Worm (Caenorhabditis elegans) whole organism, L4/young adult: ENCODE results near the gene pqn-87.

Source experiments
- W03F9.2 ChIP-seq: fragments of 150-350 bp; optimal IDR thresholded peaks from 2 replicates; lab custom pipeline; 2014; ENCODE audit warnings: missing biosample characterization, missing genetic modification characterization
- dao-5 ChIP-seq: sonication (generic microtip); optimal IDR thresholded peaks from 2 replicates; lab custom pipeline; 2016; ENCODE audit warnings: missing genotype, missing genetic modification characterization, moderate library complexity, missing compliant biosample characterization

DNA sequence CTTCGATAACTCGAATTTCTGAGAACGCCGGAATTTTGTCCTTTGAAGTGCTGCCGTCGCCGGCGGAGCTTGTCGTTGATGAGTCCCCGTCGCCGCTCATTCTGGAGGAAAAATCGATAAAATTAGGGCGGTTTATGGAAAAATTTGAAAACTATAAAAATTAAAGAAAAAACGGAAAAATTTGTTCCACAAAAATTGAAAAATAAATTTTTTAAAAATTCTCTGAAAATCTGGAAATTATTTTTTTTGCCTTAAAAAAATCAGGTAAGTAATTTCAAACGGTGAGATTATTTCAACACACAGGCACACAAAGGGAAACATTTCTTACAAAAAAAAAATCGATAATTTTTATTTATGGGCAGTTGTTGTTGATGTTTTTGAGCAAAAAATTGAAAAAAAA, 31.6 kb upstream of the pqn-87 start, which contains the start of gene parn-2:
- TF ChIP-seq dao-5 (tag; lab: Kevin White, UChicago): no peak
- TF ChIP-seq W03F9.2 (tag; lab: Kevin White, UChicago): no peak
